Fruit fly (Drosophila melanogaster) whole organism, embryonic: Measurements from ENCODE around the gene CG5805.

Experiments
- Atf6 ChIP-seq: fragments of 200-800 bp; sonication (Bioruptor generic); IDR thresholded peaks from 2 replicates; pipeline ENCODE4 v1.3.6; 2022; ENCODE audit warnings: missing biosample characterization, missing genetic modification characterization
- C15 ChIP-seq: fragments of 200-800 bp; sonication (Bioruptor generic); IDR thresholded peaks from 3 replicates; pipeline ENCODE4 v1.3.6; 2022; ENCODE audit warnings: missing biosample characterization, missing genetic modification characterization
- CG10267 ChIP-seq: fragments of 200-800 bp; sonication (Bioruptor generic); optimal IDR thresholded peaks from 2 replicates; lab custom pipeline; 2018; ENCODE audit warnings: missing biosample characterization, mild to moderate bottlenecking, missing genetic modification characterization, moderate library complexity
- CG11560 ChIP-seq: fragments of 200-800 bp; sonication (Bioruptor generic); IDR thresholded peaks from 3 replicates; pipeline ENCODE4 v1.3.6; 2022; ENCODE audit warnings: missing biosample characterization, missing genetic modification characterization
- CG12155 ChIP-seq: fragments of 200-800 bp; sonication (Bioruptor generic); optimal IDR thresholded peaks from 3 replicates; lab custom pipeline; 2016; ENCODE audit warnings: missing biosample characterization, missing genetic modification characterization
- CG12236 ChIP-seq: fragments of 200-800 bp; sonication (Bioruptor generic); optimal IDR thresholded peaks from 2 replicates; lab custom pipeline; 2016; ENCODE audit warnings: missing biosample characterization, missing genetic modification characterization
- CG12942 ChIP-seq: fragments of 200-800 bp; sonication (Bioruptor generic); optimal IDR thresholded peaks from 3 replicates; lab custom pipeline; 2016; ENCODE audit warnings: missing biosample characterization, missing genetic modification characterization
- CG13624 ChIP-seq: fragments of 200-800 bp; sonication (Bioruptor generic); optimal IDR thresholded peaks from 2 replicates; lab custom pipeline; 2016; ENCODE audit warnings: missing biosample characterization, missing genetic modification characterization
- CG15601 ChIP-seq: fragments of 200-800 bp; sonication (Bioruptor generic); optimal IDR thresholded peaks from 3 replicates; lab custom pipeline; 2019; ENCODE audit warnings: missing biosample characterization, mild to moderate bottlenecking, missing genetic modification characterization, moderate library complexity
- CG16815 ChIP-seq: fragments of 200-800 bp; sonication (Bioruptor generic); optimal IDR thresholded peaks from 3 replicates; lab custom pipeline; 2017; ENCODE audit warnings: missing biosample characterization, mild to moderate bottlenecking, missing genetic modification characterization
- CG30020 ChIP-seq: fragments of 200-800 bp; optimal IDR thresholded peaks from 2 replicates; lab custom pipeline; 2019; ENCODE audit warnings: missing biosample characterization, mild to moderate bottlenecking, missing genetic modification characterization, moderate library complexity
- CG4424 ChIP-seq: fragments of 200-800 bp; sonication (Bioruptor generic); optimal IDR thresholded peaks from 3 replicates; lab custom pipeline; 2016; ENCODE audit warnings: missing biosample characterization, missing genetic modification characterization
- CG6813 ChIP-seq: fragments of 200-800 bp; sonication (Bioruptor generic); optimal IDR thresholded peaks from 2 replicates; lab custom pipeline; 2017; ENCODE audit warnings: missing biosample characterization, missing genetic modification characterization, mild to moderate bottlenecking, moderate library complexity, missing genetic modification reagents
- CG7928 ChIP-seq: fragments of 200-800 bp; sonication (Bioruptor generic); optimal IDR thresholded peaks from 2 replicates; lab custom pipeline; 2017; ENCODE audit warnings: missing biosample characterization, mild to moderate bottlenecking, missing genetic modification characterization
- CG8924 ChIP-seq: fragments of 200-800 bp; optimal IDR thresholded peaks from 3 replicates; lab custom pipeline; 2019; ENCODE audit warnings: missing biosample characterization, mild to moderate bottlenecking, missing genetic modification characterization, moderate library complexity
- CG9215 ChIP-seq: fragments of 200-800 bp; sonication (Bioruptor generic); IDR thresholded peaks from 2 replicates; pipeline ENCODE4 v1.3.6; 2022; ENCODE audit warnings: missing biosample characterization, missing genetic modification characterization
- CG9797 ChIP-seq: fragments of 200-800 bp; sonication (Bioruptor generic); optimal IDR thresholded peaks from 3 replicates; lab custom pipeline; 2018; ENCODE audit warnings: missing biosample characterization, mild to moderate bottlenecking, missing genetic modification characterization
- Chrac-16 ChIP-seq: fragments of 200-800 bp; sonication (Bioruptor generic); optimal IDR thresholded peaks from 3 replicates; lab custom pipeline; 2016; ENCODE audit warnings: missing biosample characterization, missing genetic modification characterization
- Dip2 ChIP-seq: fragments of 200-800 bp; sonication (Bioruptor generic); IDR thresholded peaks from 2 replicates; pipeline ENCODE4 v1.3.6; 2022; ENCODE audit warnings: missing biosample characterization, missing genetic modification characterization
- Fer3 ChIP-seq: fragments of 200-800 bp; sonication (Bioruptor generic); optimal IDR thresholded peaks from 2 replicates; lab custom pipeline; 2018; ENCODE audit warnings: missing biosample characterization, mild to moderate bottlenecking, missing genetic modification characterization, moderate library complexity
- HLH54F ChIP-seq: fragments of 200-800 bp; sonication (Bioruptor generic); optimal IDR thresholded peaks from 3 replicates; lab custom pipeline; 2016; ENCODE audit warnings: missing biosample characterization, missing genetic modification characterization
- HLHmδ ChIP-seq: fragments of 200-800 bp; sonication (Bioruptor generic); optimal IDR thresholded peaks from 2 replicates; lab custom pipeline; 2018; ENCODE audit warnings: missing biosample characterization, mild to moderate bottlenecking, missing genetic modification characterization, moderate library complexity
- Lim3 ChIP-seq: fragments of 200-800 bp; sonication (Bioruptor generic); IDR thresholded peaks from 2 replicates; pipeline ENCODE4 v1.3.6; 2022; ENCODE audit warnings: missing biosample characterization, missing genetic modification characterization
- NC2β ChIP-seq: fragments of 200-800 bp; sonication (Bioruptor generic); optimal IDR thresholded peaks from 2 replicates; lab custom pipeline; 2016; ENCODE audit warnings: missing biosample characterization, missing genetic modification characterization
- Ravus ChIP-seq: fragments of 200-800 bp; sonication (Bioruptor generic); IDR thresholded peaks from 2 replicates; pipeline ENCODE4 v1.3.6; 2022; ENCODE audit warnings: missing biosample characterization, missing genetic modification characterization
- Sox102F ChIP-seq: fragments of 200-800 bp; sonication (Bioruptor generic); optimal IDR thresholded peaks from 2 replicates; lab custom pipeline; 2018; ENCODE audit warnings: missing biosample characterization, mild to moderate bottlenecking, missing genetic modification characterization, moderate library complexity
- Xbp1 ChIP-seq: fragments of 200-800 bp; sonication (Bioruptor generic); optimal IDR thresholded peaks from 3 replicates; lab custom pipeline; 2016; ENCODE audit warnings: missing biosample characterization, mild to moderate bottlenecking, missing genetic modification characterization
- ab ChIP-seq: fragments of 200-800 bp; sonication (Bioruptor generic); optimal IDR thresholded peaks from 2 replicates; lab custom pipeline; 2016; ENCODE audit warnings: missing biosample characterization, missing genetic modification characterization
- ara ChIP-seq: fragments of 200-800 bp; sonication (Bioruptor generic); IDR thresholded peaks from 2 replicates; pipeline ENCODE4 v1.3.6; 2022; ENCODE audit warnings: missing biosample characterization, missing genetic modification characterization
- br ChIP-seq: fragments of >200 bp; optimal IDR thresholded peaks from 2 replicates; lab custom pipeline; 2017
- btn ChIP-seq: fragments of 200-800 bp; sonication (Bioruptor generic); optimal IDR thresholded peaks from 2 replicates; lab custom pipeline; 2016; ENCODE audit warnings: missing biosample characterization, missing genetic modification characterization
- cas ChIP-seq: fragments of 200-800 bp; sonication (Bioruptor generic); IDR thresholded peaks from 2 replicates; pipeline ENCODE4 v1.3.6; 2022; ENCODE audit warnings: missing biosample characterization, missing genetic modification characterization
- corto ChIP-seq: fragments of 200-800 bp; sonication (Bioruptor generic); optimal IDR thresholded peaks from 2 replicates; lab custom pipeline; 2016; ENCODE audit warnings: missing biosample characterization, mild to moderate bottlenecking, missing genetic modification characterization, moderate library complexity
- dmrt99B ChIP-seq: fragments of 200-800 bp; sonication (Bioruptor generic); optimal IDR thresholded peaks from 2 replicates; lab custom pipeline; 2018; ENCODE audit warnings: missing biosample characterization, mild to moderate bottlenecking, missing genetic modification characterization, moderate library complexity
- fd96Cb ChIP-seq: fragments of 200-800 bp; sonication (Bioruptor generic); optimal IDR thresholded peaks from 2 replicates; lab custom pipeline; 2018; ENCODE audit warnings: missing biosample characterization, mild to moderate bottlenecking, missing genetic modification characterization, moderate library complexity
- gro ChIP-seq: fragments of 200-800 bp; sonication (Bioruptor generic); optimal IDR thresholded peaks from 2 replicates; lab custom pipeline; 2016; ENCODE audit warnings: missing biosample characterization, missing genetic modification characterization
- gsb ChIP-seq: fragments of 200-800 bp; sonication (Bioruptor generic); IDR thresholded peaks from 2 replicates; pipeline ENCODE4 v1.3.6; 2022; ENCODE audit warnings: missing biosample characterization, missing genetic modification characterization
- jumu ChIP-seq: fragments of 200-800 bp; sonication (Bioruptor generic); optimal IDR thresholded peaks from 3 replicates; lab custom pipeline; 2016; ENCODE audit warnings: missing biosample characterization, missing genetic modification characterization
- lmd ChIP-seq: fragments of 200-800 bp; sonication (Bioruptor generic); IDR thresholded peaks from 2 replicates; pipeline ENCODE4 v1.3.6; 2022; ENCODE audit warnings: missing biosample characterization, missing genetic modification characterization
- mld ChIP-seq: fragments of 200-800 bp; sonication (Bioruptor generic); IDR thresholded peaks from 3 replicates; pipeline ENCODE4 v1.3.6; 2022; ENCODE audit warnings: missing biosample characterization, missing genetic modification characterization; ENCODE audit not compliant: partially characterized antibody
- odd ChIP-seq: fragments of 200-800 bp; sonication (Bioruptor generic); optimal IDR thresholded peaks from 2 replicates; lab custom pipeline; 2017; ENCODE audit warnings: missing biosample characterization, mild to moderate bottlenecking, missing genetic modification characterization
- ranshi ChIP-seq: fragments of 200-800 bp; sonication (Bioruptor generic); IDR thresholded peaks from 2 replicates; pipeline ENCODE4 v1.3.6; 2022; ENCODE audit warnings: missing biosample characterization, missing genetic modification characterization
- shn ChIP-seq: fragments of 200-800 bp; sonication (Bioruptor generic); optimal IDR thresholded peaks from 3 replicates; lab custom pipeline; 2016; ENCODE audit warnings: missing biosample characterization, missing genetic modification characterization
- sr ChIP-seq: fragments of 200-800 bp; sonication (Bioruptor generic); IDR thresholded peaks from 3 replicates; pipeline ENCODE4 v1.3.6; 2022; ENCODE audit warnings: missing biosample characterization, missing genetic modification characterization
- tap ChIP-seq: fragments of 200-800 bp; optimal IDR thresholded peaks from 3 replicates; lab custom pipeline; 2019; ENCODE audit warnings: missing biosample characterization, mild to moderate bottlenecking, missing genetic modification characterization, moderate library complexity
- tgo ChIP-seq: fragments of 200-800 bp; sonication (Bioruptor generic); IDR thresholded peaks from 3 replicates; pipeline ENCODE4 v1.3.6; 2022; ENCODE audit warnings: missing biosample characterization, missing genetic modification characterization
- trh ChIP-seq: fragments of 200-800 bp; sonication (Bioruptor generic); optimal IDR thresholded peaks from 2 replicates; lab custom pipeline; 2016; ENCODE audit warnings: missing biosample characterization, missing genetic modification characterization
- zen2 ChIP-seq: fragments of 200-800 bp; sonication (Bioruptor generic); IDR thresholded peaks from 3 replicates; pipeline ENCODE4 v1.3.6; 2022; ENCODE audit warnings: missing biosample characterization, missing genetic modification characterization; ENCODE audit not compliant: partially characterized antibody
- zf30C ChIP-seq: fragments of 200-800 bp; sonication (Bioruptor generic); optimal IDR thresholded peaks from 3 replicates; lab custom pipeline; 2018; ENCODE audit warnings: missing biosample characterization, mild to moderate bottlenecking, missing genetic modification characterization

The CG5805 gene

DNA sequence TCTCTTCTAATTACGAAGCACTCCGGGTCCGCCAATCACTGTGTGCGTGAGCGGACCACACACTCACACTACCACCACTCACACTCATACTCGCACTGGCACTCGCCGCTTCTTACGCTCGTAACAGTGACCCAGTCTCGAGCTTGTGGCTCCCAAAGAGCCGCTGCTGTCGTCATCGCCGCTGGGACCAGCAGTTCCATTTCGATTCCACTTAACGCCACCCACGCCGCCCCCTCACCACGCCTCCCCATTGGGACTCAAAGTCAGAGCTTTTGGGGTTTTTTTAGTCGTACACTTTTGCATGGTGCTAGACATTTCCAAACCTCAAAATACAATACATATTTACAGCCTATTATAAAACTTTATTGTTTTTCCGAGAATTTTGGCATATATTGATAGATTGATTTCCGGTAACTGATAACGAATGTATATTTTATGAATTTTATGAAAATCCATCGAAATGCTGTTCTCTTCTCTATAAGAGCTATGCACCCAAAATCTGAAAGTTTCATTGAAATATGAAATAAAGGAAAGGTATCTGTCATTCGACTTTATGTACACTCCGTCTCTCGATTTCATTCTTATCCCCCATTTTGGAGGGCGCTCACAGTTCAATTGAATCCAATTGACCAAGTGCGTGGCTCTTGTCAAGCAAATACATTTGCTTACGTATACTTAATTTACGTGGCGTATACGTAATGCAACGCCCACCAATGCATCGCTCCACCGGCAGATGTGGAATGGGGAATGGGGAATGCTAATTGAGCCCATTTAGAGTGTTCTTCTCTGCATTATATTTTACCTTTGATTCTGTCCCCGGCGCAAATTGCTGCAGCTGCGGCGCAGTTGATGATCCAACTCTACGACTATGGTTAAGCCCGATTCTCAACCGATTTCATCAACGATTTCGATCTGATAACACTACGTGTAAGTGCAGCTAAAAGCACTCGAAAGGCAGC lies 15.7 kb downstream of the CG5805 start, which contains the start of gene CG42331 (continued):
- no peak for TF ChIP-seq Lim3 (GFP tag; lab: Robert Waterston, UW)
- no peak for TF ChIP-seq CG11560 (tag; lab: Robert Waterston, UW)
- TF ChIP-seq zen2, result 0 out of 3 replicates have a peak, but pooled peaks have one; percentile 40
- TF ChIP-seq shn, result peak; percentile 57
- TF ChIP-seq zf30C (GFP tag; lab: Kevin White, UChicago), result no peak
- TF ChIP-seq CG12236 (GFP tag; lab: Kevin White, UChicago), result no peak
- no peak for TF ChIP-seq CG9215 (GFP tag; lab: Robert Waterston, UW)
- peak; percentile 76 for TF ChIP-seq Sox102F (GFP tag; lab: Kevin White, UChicago)
- TF ChIP-seq CG12155 (GFP tag; lab: Kevin White, UChicago), result peak; percentile 56
- TF ChIP-seq Xbp1, result peak; percentile 65
- TF ChIP-seq CG8924 (tag; lab: Kevin White, UChicago), result peak; percentile 62
- TF ChIP-seq C15 (GFP tag; lab: Robert Waterston, UW), result no peak
- peak; percentile 31 for TF ChIP-seq CG15601 (tag; lab: Kevin White, UChicago)
- TF ChIP-seq CG4424 (GFP tag; lab: Kevin White, UChicago), result peak; percentile 52
- no peak for TF ChIP-seq HLH54F (GFP tag; lab: Kevin White, UChicago)
- TF ChIP-seq gro (GFP tag; lab: Kevin White, UChicago), result no peak
- TF ChIP-seq mld (GFP tag; lab: Robert Waterston, UW), result no peak
- no peak for TF ChIP-seq CG12942 (GFP tag; lab: Kevin White, UChicago)
- no peak for TF ChIP-seq cas (GFP tag; lab: Robert Waterston, UW)
- TF ChIP-seq trh (GFP tag; lab: Kevin White, UChicago), result no peak
- peak; percentile 56; the same call in 1 of the 2 replicates for TF ChIP-seq Atf6 (GFP tag; lab: Robert Waterston, UW)
- TF ChIP-seq ranshi (GFP tag; lab: Robert Waterston, UW), result peak; percentile 44; the same call in 1 of the 2 replicates
- peak; percentile 66; the same call in 2 of the 3 replicates for TF ChIP-seq sr (GFP tag; lab: Robert Waterston, UW)
- TF ChIP-seq Fer3 (tag; lab: Kevin White, UChicago), result peak; percentile 60
- TF ChIP-seq NC2β, result no peak
- TF ChIP-seq corto (GFP tag; lab: Kevin White, UChicago), result no peak
- TF ChIP-seq fd96Cb (tag; lab: Kevin White, UChicago), result peak; percentile 66
- no peak for TF ChIP-seq CG30020 (tag; lab: Kevin White, UChicago)
- TF ChIP-seq CG16815, result no peak
- no peak for TF ChIP-seq ab (GFP tag; lab: Kevin White, UChicago)
- no peak for TF ChIP-seq Dip2 (GFP tag; lab: Robert Waterston, UW)
- TF ChIP-seq Chrac-16, result peak; percentile 1
- no peak; the same call in 2 of the 3 replicates for TF ChIP-seq tgo (GFP tag; lab: Robert Waterston, UW)
- TF ChIP-seq Ravus, result no peak; the same call in 1 of the 2 replicates
- TF ChIP-seq dmrt99B (tag; lab: Kevin White, UChicago), result peak; percentile 84
- TF ChIP-seq HLHmδ (GFP tag; lab: Kevin White, UChicago), result no peak
- no peak for TF ChIP-seq btn (GFP tag; lab: Kevin White, UChicago)
- TF ChIP-seq lmd (GFP tag; lab: Robert Waterston, UW), result peak; percentile 50
- no peak for TF ChIP-seq CG9797
- peak; percentile 24 for TF ChIP-seq odd (GFP tag; lab: Kevin White, UChicago)
- TF ChIP-seq CG10267 (tag; lab: Kevin White, UChicago), result peak; percentile 28
- peak; percentile 63 for TF ChIP-seq CG13624 (GFP tag; lab: Kevin White, UChicago)
- TF ChIP-seq CG7928 (GFP tag; lab: Kevin White, UChicago), result no peak
- TF ChIP-seq gsb, result no peak
- TF ChIP-seq ara, result no peak
- TF ChIP-seq br (lab: Kevin White, UChicago), result no peak
- TF ChIP-seq jumu (GFP tag; lab: Kevin White, UChicago), result peak; percentile 43
- peak; percentile 42 for TF ChIP-seq tap (tag; lab: Kevin White, UChicago)
- peak; percentile 38 for TF ChIP-seq CG6813 (GFP tag; lab: Kevin White, UChicago)
